Fruit fly (Drosophila melanogaster) whole organism, pupa: ENCODE results near the gene Rpn11.

Experiments
- CG32121 ChIP-seq: fragments of 200-800 bp; sonication (Bioruptor generic); IDR thresholded peaks from 2 replicates; pipeline ENCODE4 v1.3.6; 2022; ENCODE audit warnings: missing biosample characterization, missing genetic modification characterization
- CG34367 ChIP-seq: fragments of 200-800 bp; sonication (Bioruptor generic); optimal IDR thresholded peaks from 2 replicates; lab custom pipeline; 2018; ENCODE audit warnings: missing biosample characterization, mild to moderate bottlenecking, missing genetic modification characterization
- Snoo ChIP-seq: fragments of 200-800 bp; sonication (Bioruptor generic); optimal IDR thresholded peaks from 3 replicates; lab custom pipeline; 2017; ENCODE audit warnings: missing biosample characterization, mild to moderate bottlenecking, missing genetic modification characterization, inconsistent platforms

DNA sequence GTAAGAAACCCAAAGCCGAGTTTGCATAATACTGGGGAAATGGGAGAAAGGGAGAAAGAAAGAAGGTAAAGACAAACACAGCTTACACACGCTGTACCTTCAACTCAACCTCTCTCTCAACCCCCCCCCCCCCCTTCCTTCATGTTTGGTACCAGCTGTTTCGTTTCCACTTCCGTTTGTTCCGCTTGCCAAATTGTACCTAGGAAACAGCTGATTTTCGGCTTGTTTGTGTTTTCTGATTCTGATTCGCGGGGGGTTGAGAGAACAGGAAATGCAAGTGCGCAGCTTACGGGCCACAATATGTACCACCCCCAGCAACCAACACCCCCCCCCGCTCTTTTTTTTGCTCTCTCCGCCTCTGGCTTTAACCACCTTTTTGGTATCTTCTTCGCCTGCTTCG is 4.3 kb upstream of the Rpn11 start:
- no peak for TF ChIP-seq CG34367
- no peak for TF ChIP-seq Snoo (tag; lab: Kevin White, UChicago)
- no peak for TF ChIP-seq CG32121 (GFP tag; lab: Robert Waterston, UW)
